Fruit fly (Drosophila melanogaster) whole organism, adult: ENCODE data around the gene prc.

Experiments used
- CG11617 ChIP-seq: fragments of 200-800 bp; sonication (Bioruptor generic); optimal IDR thresholded peaks from 2 replicates; lab custom pipeline; 2017; ENCODE audit warnings: mild to moderate bottlenecking, missing biosample characterization, missing genetic modification reagents, missing genetic modification characterization
- CG12768 ChIP-seq: fragments of 200-800 bp; sonication (Bioruptor generic); optimal IDR thresholded peaks from 2 replicates; lab custom pipeline; 2017; ENCODE audit warnings: missing biosample characterization, missing genetic modification characterization, mild to moderate bottlenecking, moderate library complexity, missing genetic modification reagents
- CG14711 ChIP-seq: fragments of 200-800 bp; sonication (Bioruptor generic); optimal IDR thresholded peaks from 2 replicates; lab custom pipeline; 2018; ENCODE audit warnings: missing biosample characterization, mild to moderate bottlenecking, missing genetic modification characterization, moderate library complexity
- CG1620 ChIP-seq: fragments of 200-800 bp; sonication (Bioruptor generic); optimal IDR thresholded peaks from 2 replicates; lab custom pipeline; 2016; ENCODE audit warnings: missing biosample characterization, missing genetic modification characterization
- CG33017 ChIP-seq: fragments of 200-800 bp; sonication (Bioruptor generic); optimal IDR thresholded peaks from 2 replicates; lab custom pipeline; 2018; ENCODE audit warnings: missing biosample characterization, mild to moderate bottlenecking, missing genetic modification characterization, moderate library complexity
- CG5204 ChIP-seq: fragments of 200-800 bp; sonication (Bioruptor generic); optimal IDR thresholded peaks from 2 replicates; lab custom pipeline; 2016; ENCODE audit warnings: missing biosample characterization, missing genetic modification characterization
- CG7101 ChIP-seq: fragments of 200-800 bp; sonication (Bioruptor generic); optimal IDR thresholded peaks from 2 replicates; lab custom pipeline; 2018; ENCODE audit warnings: missing biosample characterization, mild to moderate bottlenecking, missing genetic modification characterization, moderate library complexity
- Clk ChIP-seq: fragments of 200-800 bp; sonication (Bioruptor generic); optimal IDR thresholded peaks from 2 replicates; lab custom pipeline; 2017; ENCODE audit warnings: missing biosample characterization, missing genetic modification characterization
- Crg-1 ChIP-seq: fragments of 200-800 bp; sonication (Bioruptor generic); optimal IDR thresholded peaks from 2 replicates; lab custom pipeline; 2016; ENCODE audit warnings: missing biosample characterization, missing genetic modification characterization
- Hr96 ChIP-seq: fragments of 200-800 bp; sonication (Bioruptor generic); optimal IDR thresholded peaks from 2 replicates; lab custom pipeline; 2016; ENCODE audit warnings: missing biosample characterization, missing genetic modification characterization
- Mnt ChIP-seq: fragments of 200-800 bp; sonication (Bioruptor generic); optimal IDR thresholded peaks from 2 replicates; lab custom pipeline; 2016; ENCODE audit warnings: missing biosample characterization, mild to moderate bottlenecking, missing genetic modification characterization
- bab1 ChIP-seq: fragments of 200-800 bp; sonication (Bioruptor generic); optimal IDR thresholded peaks from 3 replicates; lab custom pipeline; 2019; ENCODE audit warnings: missing biosample characterization, mild to moderate bottlenecking, missing genetic modification characterization, moderate library complexity
- cic ChIP-seq: fragments of 200-800 bp; sonication (Bioruptor generic); optimal IDR thresholded peaks from 2 replicates; lab custom pipeline; 2017; ENCODE audit warnings: missing biosample characterization, mild to moderate bottlenecking, missing genetic modification characterization, moderate library complexity
- cnc ChIP-seq, 2 experiments: fragments of >200 bp; optimal IDR thresholded peaks; 2 replicates each; lab custom pipeline; 2017
- kay ChIP-seq: fragments of 200-800 bp; sonication (Bioruptor generic); peaks from one replicate; lab custom pipeline; 2016; ENCODE audit warnings: missing biosample characterization, missing genetic modification characterization, borderline replicate concordance
- ovo ChIP-seq: fragments of 200-800 bp; sonication (Bioruptor generic); optimal IDR thresholded peaks from 2 replicates; lab custom pipeline; 2016; ENCODE audit warnings: missing biosample characterization, missing genetic modification characterization
- pad ChIP-seq: fragments of 200-800 bp; sonication (Bioruptor generic); optimal IDR thresholded peaks from 3 replicates; lab custom pipeline; 2017; ENCODE audit warnings: missing biosample characterization, missing genetic modification characterization, mild to moderate bottlenecking, moderate library complexity, missing genetic modification reagents
- tj ChIP-seq: fragments of 200-800 bp; sonication (Bioruptor generic); optimal IDR thresholded peaks from 3 replicates; lab custom pipeline; 2017; ENCODE audit warnings: missing biosample characterization, mild to moderate bottlenecking, missing genetic modification characterization, moderate library complexity
- toe ChIP-seq: fragments of 200-800 bp; sonication (Bioruptor generic); optimal IDR thresholded peaks from 2 replicates; lab custom pipeline; 2016; ENCODE audit warnings: missing biosample characterization, missing genetic modification characterization

The prc gene

dm6 chr3L:11966104-11966503 is at the start of gene prc:
TSS of gene prc (minus strand) at chr3L:11966131.
- no peak for TF ChIP-seq CG1620 (GFP tag; lab: Kevin White, UChicago)
- no peak for TF ChIP-seq Clk
- no peak for TF ChIP-seq kay (GFP tag; lab: Kevin White, UChicago)
- TF ChIP-seq CG12768 (GFP tag; lab: Kevin White, UChicago) = no peak
- no peak for TF ChIP-seq CG14711
- TF ChIP-seq CG5204 (GFP tag; lab: Kevin White, UChicago) = no peak
- TF ChIP-seq Hr96 (GFP tag; lab: Kevin White, UChicago) = no peak
- no peak for TF ChIP-seq tj (GFP tag; lab: Kevin White, UChicago)
- no peak for TF ChIP-seq CG11617 (GFP tag; lab: Kevin White, UChicago)
- no peak for TF ChIP-seq cic (GFP tag; lab: Kevin White, UChicago)
- no peak for TF ChIP-seq CG7101 (tag; lab: Kevin White, UChicago)
- TF ChIP-seq CG33017 = no peak
- TF ChIP-seq Mnt (GFP tag; lab: Kevin White, UChicago) = no peak
- no peak for TF ChIP-seq Crg-1 (GFP tag; lab: Kevin White, UChicago)
- TF ChIP-seq ovo (GFP tag; lab: Kevin White, UChicago) = no peak
- TF ChIP-seq bab1 (GFP tag; lab: Kevin White, UChicago) = no peak
- no peak for TF ChIP-seq toe
- TF ChIP-seq cnc (optimal IDR thresholded peaks at IDR 0.05; lab: Kevin White, UChicago) = no peak
- no peak for TF ChIP-seq pad (GFP tag; lab: Kevin White, UChicago)

dm6 chr3L:12014272-12014671 is 48.3 kb upstream of the prc start:
- no peak for TF ChIP-seq Clk
- no peak for TF ChIP-seq CG1620 (GFP tag; lab: Kevin White, UChicago)
- TF ChIP-seq tj (GFP tag; lab: Kevin White, UChicago) = no peak
- no peak for TF ChIP-seq cnc (optimal IDR thresholded peaks at IDR 0.05; lab: Kevin White, UChicago)
- TF ChIP-seq bab1 (GFP tag; lab: Kevin White, UChicago) = no peak
- TF ChIP-seq Hr96 (GFP tag; lab: Kevin White, UChicago) = no peak
- TF ChIP-seq Crg-1 (GFP tag; lab: Kevin White, UChicago) = no peak
- no peak for TF ChIP-seq CG33017
- no peak for TF ChIP-seq toe
- no peak for TF ChIP-seq pad (GFP tag; lab: Kevin White, UChicago)
- TF ChIP-seq cic (GFP tag; lab: Kevin White, UChicago) = no peak
- TF ChIP-seq CG12768 (GFP tag; lab: Kevin White, UChicago) = no peak
- no peak for TF ChIP-seq CG14711
- TF ChIP-seq kay (GFP tag; lab: Kevin White, UChicago) = no peak
- TF ChIP-seq ovo (GFP tag; lab: Kevin White, UChicago) = no peak
- TF ChIP-seq Mnt (GFP tag; lab: Kevin White, UChicago) = no peak
- no peak for TF ChIP-seq CG7101 (tag; lab: Kevin White, UChicago)

dm6 chr3L:12013698-12014097 is 47.8 kb upstream of the prc start:
- TF ChIP-seq toe = no peak
- no peak for TF ChIP-seq cic (GFP tag; lab: Kevin White, UChicago)
- TF ChIP-seq CG7101 (tag; lab: Kevin White, UChicago) = no peak
- no peak for TF ChIP-seq kay (GFP tag; lab: Kevin White, UChicago)
- TF ChIP-seq CG33017 = no peak
- no peak for TF ChIP-seq tj (GFP tag; lab: Kevin White, UChicago)
- no peak for TF ChIP-seq CG1620 (GFP tag; lab: Kevin White, UChicago)
- TF ChIP-seq bab1 (GFP tag; lab: Kevin White, UChicago) = no peak
- TF ChIP-seq CG5204 (GFP tag; lab: Kevin White, UChicago) = no peak
- TF ChIP-seq Crg-1 (GFP tag; lab: Kevin White, UChicago) = no peak

- TF ChIP-seq CG12768 (GFP tag; lab: Kevin White, UChicago) (no peak), pad (GFP tag; lab: Kevin White, UChicago) (no peak), CG14711 (no peak), bab1 (GFP tag; lab: Kevin White, UChicago) (no peak), cic (GFP tag; lab: Kevin White, UChicago) (no peak), kay (GFP tag; lab: Kevin White, UChicago) (no peak), CG5204 (GFP tag; lab: Kevin White, UChicago) (no peak), Hr96 (GFP tag; lab: Kevin White, UChicago) (no peak), Mnt (GFP tag; lab: Kevin White, UChicago) (no peak), CG11617 (GFP tag; lab: Kevin White, UChicago) (no peak)
Observed at dm6 chr3L:12007945-12008344, 42.0 kb upstream of the prc start.

dm6 chr3L:12004136-12004535 is 38.2 kb upstream of the prc start:
- TF ChIP-seq pad (GFP tag; lab: Kevin White, UChicago) = no peak

dm6 chr3L:12003457-12003856 is 37.5 kb upstream of the prc start:
- TF ChIP-seq tj (GFP tag; lab: Kevin White, UChicago) (no peak), pad (GFP tag; lab: Kevin White, UChicago) (peak; percentile 20)
